Worm (Caenorhabditis elegans) whole organism, young adult: ENCODE data around the gene rack-1.

Source experiments
- lin-54 ChIP-seq: fragments of 200-800 bp; sonication (Bioruptor generic); optimal IDR thresholded peaks from 2 replicates; lab custom pipeline; 2018; ENCODE audit warnings: mild to moderate bottlenecking, missing genetic modification characterization, missing compliant biosample characterization
- unc-62 ChIP-seq: fragments of 150-350 bp; optimal IDR thresholded peaks from 2 replicates; lab custom pipeline; 2014; ENCODE audit warnings: missing biosample characterization, missing genetic modification reagents, missing genetic modification characterization

ce11 chrIV:10180133-10180749, 3.8 kb downstream of the rack-1 start, which contains the start of gene gta-1:
- TF ChIP-seq unc-62 (GFP tag; lab: Kevin White, UChicago) (no peak), lin-54 (no peak)
